Worm (Caenorhabditis elegans) whole organism, mixed stage, embryonic: ENCODE results near the gene nas-18.

ENCODE experiments used
- ceh-43 ChIP-seq: fragments of 200-800 bp; sonication (Bioruptor generic); optimal IDR thresholded peaks from 2 replicates; lab custom pipeline; 2018; ENCODE audit warnings: mild to moderate bottlenecking, missing genetic modification characterization, moderate library complexity, missing compliant biosample characterization
- ceh-83 ChIP-seq: fragments of 200-800 bp; sonication (Bioruptor generic); optimal IDR thresholded peaks from 2 replicates; lab custom pipeline; 2018; ENCODE audit warnings: mild to moderate bottlenecking, missing genetic modification characterization, missing compliant biosample characterization
- lin-32 ChIP-seq: fragments of 200-800 bp; sonication (Bioruptor generic); optimal IDR thresholded peaks from 2 replicates; lab custom pipeline; 2018; ENCODE audit warnings: mild to moderate bottlenecking, missing genetic modification characterization, missing compliant biosample characterization
- nhr-28 ChIP-seq: fragments of 150-350 bp; optimal IDR thresholded peaks from 2 replicates; lab custom pipeline; 2014; ENCODE audit warnings: missing biosample characterization, missing genetic modification characterization
- nhr-76 ChIP-seq: sonication (generic microtip); optimal IDR thresholded peaks from 2 replicates; lab custom pipeline; 2017; ENCODE audit warnings: missing biosample characterization, missing genetic modification characterization
- pha-4 ChIP-seq: fragments of 150-350 bp; optimal IDR thresholded peaks from 2 replicates; lab custom pipeline; 2018; ENCODE audit warnings: missing biosample characterization, missing genetic modification reagents, missing genetic modification characterization
- unc-39 ChIP-seq: fragments of 150-350 bp; optimal IDR thresholded peaks from 2 replicates; lab custom pipeline; 2014; ENCODE audit warnings: missing biosample characterization, missing genetic modification characterization
- unc-62 ChIP-seq: fragments of 150-350 bp; optimal IDR thresholded peaks from 2 replicates; lab custom pipeline; 2014; ENCODE audit warnings: missing biosample characterization, missing genetic modification reagents, missing genetic modification characterization
- ztf-11 ChIP-seq: fragments of 150-350 bp; optimal IDR thresholded peaks from 2 replicates; lab custom pipeline; 2014; ENCODE audit warnings: missing biosample characterization, missing genetic modification characterization

DNA sequence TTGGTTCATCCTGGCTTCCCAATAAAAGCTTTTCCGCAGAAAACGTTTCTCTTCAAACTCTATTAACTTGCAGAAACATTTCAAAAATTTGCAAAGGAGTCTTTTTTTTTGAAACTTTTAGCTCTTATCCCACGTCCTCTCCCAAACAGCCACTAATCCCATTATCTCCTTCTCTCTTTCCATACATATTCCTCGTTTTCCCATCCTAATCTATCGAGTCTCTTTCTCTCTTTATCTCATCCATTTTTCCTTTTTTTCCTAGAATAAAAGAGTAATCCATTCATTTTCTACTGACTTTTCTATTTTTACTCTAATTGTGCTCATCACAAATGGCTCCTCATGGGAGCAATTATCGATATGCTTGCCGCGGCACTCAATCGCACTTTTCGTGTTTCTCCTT lies 32.5 kb downstream of the nas-18 start:
- TF ChIP-seq lin-32 (GFP tag; lab: Kevin White, UChicago), result no peak
- TF ChIP-seq nhr-76, result no peak
- no peak for TF ChIP-seq ztf-11 (tag; lab: Kevin White, UChicago)
- no peak for TF ChIP-seq pha-4 (tag; lab: Kevin White, UChicago)
- no peak for TF ChIP-seq unc-62 (GFP tag; lab: Kevin White, UChicago)
- no peak for TF ChIP-seq unc-39 (tag; lab: Kevin White, UChicago)
- no peak for TF ChIP-seq ceh-43 (GFP tag; lab: Kevin White, UChicago)
- no peak for TF ChIP-seq ceh-83 (GFP tag; lab: Kevin White, UChicago)
- no peak for TF ChIP-seq nhr-28
